Fruit fly (Drosophila melanogaster) whole organism, embryonic: ENCODE measurements around the gene nkt.
A peak's percentile ranks its signal among the peaks of the same experiment; 100 is the strongest.

Experiments used
- Adf1 ChIP-seq: fragments of 200-800 bp; sonication (Bioruptor generic); IDR thresholded peaks from 2 replicates; pipeline ENCODE4 v1.3.6; 2022; ENCODE audit warnings: missing biosample characterization, missing genetic modification characterization
- CG10431 ChIP-seq: fragments of 200-800 bp; sonication (Bioruptor generic); optimal IDR thresholded peaks from 3 replicates; lab custom pipeline; 2018; ENCODE audit warnings: missing biosample characterization, mild to moderate bottlenecking, missing genetic modification characterization
- CG10543 ChIP-seq: fragments of 200-800 bp; sonication (Bioruptor generic); optimal IDR thresholded peaks from 3 replicates; lab custom pipeline; 2017; ENCODE audit warnings: missing biosample characterization, mild to moderate bottlenecking, missing genetic modification characterization, moderate library complexity
- CG10565 ChIP-seq: fragments of 200-800 bp; sonication (Bioruptor generic); optimal IDR thresholded peaks from 3 replicates; lab custom pipeline; 2016; ENCODE audit warnings: missing biosample characterization, mild to moderate bottlenecking, missing genetic modification characterization
- CG11085 ChIP-seq: fragments of 200-800 bp; sonication (Bioruptor generic); IDR thresholded peaks from 2 replicates; pipeline ENCODE4 v1.3.6; 2022; ENCODE audit warnings: missing biosample characterization, missing genetic modification characterization
- CG12236 ChIP-seq: fragments of 200-800 bp; sonication (Bioruptor generic); optimal IDR thresholded peaks from 2 replicates; lab custom pipeline; 2016; ENCODE audit warnings: missing biosample characterization, missing genetic modification characterization
- CG13296 ChIP-seq: fragments of 200-800 bp; sonication (Bioruptor generic); optimal IDR thresholded peaks from 3 replicates; lab custom pipeline; 2018; ENCODE audit warnings: missing biosample characterization, mild to moderate bottlenecking, missing genetic modification characterization
- CG14014 ChIP-seq: fragments of 200-800 bp; sonication (Bioruptor generic); IDR thresholded peaks from 2 replicates; pipeline ENCODE4 v1.3.6; 2022; ENCODE audit warnings: missing biosample characterization, missing genetic modification characterization
- CG15696 ChIP-seq: fragments of 200-800 bp; sonication (Bioruptor generic); optimal IDR thresholded peaks from 2 replicates; lab custom pipeline; 2019; ENCODE audit warnings: missing biosample characterization, mild to moderate bottlenecking, missing genetic modification characterization, moderate library complexity
- CG1647 ChIP-seq: fragments of 200-800 bp; sonication (Bioruptor generic); optimal IDR thresholded peaks from 3 replicates; lab custom pipeline; 2016; ENCODE audit warnings: missing biosample characterization, missing genetic modification characterization
- CG16815 ChIP-seq: fragments of 200-800 bp; sonication (Bioruptor generic); optimal IDR thresholded peaks from 3 replicates; lab custom pipeline; 2017; ENCODE audit warnings: missing biosample characterization, mild to moderate bottlenecking, missing genetic modification characterization
- CG17829 ChIP-seq: fragments of 200-800 bp; optimal IDR thresholded peaks from 2 replicates; lab custom pipeline; 2019; ENCODE audit warnings: missing biosample characterization, mild to moderate bottlenecking, missing genetic modification characterization, moderate library complexity
- CG30403 ChIP-seq: fragments of 200-800 bp; sonication (Bioruptor generic); optimal IDR thresholded peaks from 3 replicates; lab custom pipeline; 2016; ENCODE audit warnings: missing biosample characterization, missing genetic modification characterization
- CG5180 ChIP-seq: fragments of 200-800 bp; sonication (Bioruptor generic); optimal IDR thresholded peaks from 3 replicates; lab custom pipeline; 2017; ENCODE audit warnings: missing biosample characterization, missing genetic modification characterization, mild to moderate bottlenecking, moderate library complexity, missing genetic modification reagents
- CG7928 ChIP-seq: fragments of 200-800 bp; sonication (Bioruptor generic); optimal IDR thresholded peaks from 2 replicates; lab custom pipeline; 2017; ENCODE audit warnings: missing biosample characterization, mild to moderate bottlenecking, missing genetic modification characterization
- CG7963 ChIP-seq: fragments of 200-800 bp; sonication (Bioruptor generic); IDR thresholded peaks from 3 replicates; pipeline ENCODE4 v1.3.6; 2022; ENCODE audit warnings: missing biosample characterization, missing genetic modification characterization; ENCODE audit not compliant: partially characterized antibody
- CG9437 ChIP-seq: fragments of 200-800 bp; sonication (Bioruptor generic); optimal IDR thresholded peaks from 2 replicates; lab custom pipeline; 2018; ENCODE audit warnings: missing biosample characterization, mild to moderate bottlenecking, missing genetic modification characterization
- CG9609 ChIP-seq: fragments of 200-800 bp; sonication (Bioruptor generic); optimal IDR thresholded peaks from 3 replicates; lab custom pipeline; 2016; ENCODE audit warnings: missing biosample characterization, missing genetic modification characterization
- CTCF ChIP-seq: fragments of 200-800 bp; sonication (Bioruptor generic); optimal IDR thresholded peaks from 2 replicates; lab custom pipeline; 2017; ENCODE audit warnings: missing biosample characterization, mild to moderate bottlenecking, missing genetic modification characterization, moderate library complexity
- Drgx ChIP-seq: fragments of 200-800 bp; sonication (Bioruptor generic); IDR thresholded peaks from 2 replicates; pipeline ENCODE4 v1.3.6; 2022; ENCODE audit warnings: missing biosample characterization, missing genetic modification characterization
- Fer2 ChIP-seq: fragments of 200-800 bp; sonication (Bioruptor generic); optimal IDR thresholded peaks from 2 replicates; lab custom pipeline; 2018; ENCODE audit warnings: missing biosample characterization, mild to moderate bottlenecking, missing genetic modification characterization, moderate library complexity
- H15 ChIP-seq: fragments of 200-800 bp; sonication (Bioruptor generic); IDR thresholded peaks from 3 replicates; pipeline ENCODE4 v1.3.6; 2022; ENCODE audit warnings: missing biosample characterization, missing genetic modification characterization
- HLH54F ChIP-seq: fragments of 200-800 bp; sonication (Bioruptor generic); optimal IDR thresholded peaks from 3 replicates; lab custom pipeline; 2016; ENCODE audit warnings: missing biosample characterization, missing genetic modification characterization
- Jarid2 ChIP-seq: fragments of 200-800 bp; sonication (Bioruptor generic); optimal IDR thresholded peaks from 3 replicates; lab custom pipeline; 2017; ENCODE audit warnings: mild to moderate bottlenecking, missing biosample characterization, missing genetic modification reagents, missing genetic modification characterization
- MTF-1 ChIP-seq: fragments of 200-800 bp; sonication (Bioruptor generic); optimal IDR thresholded peaks from 2 replicates; lab custom pipeline; 2018; ENCODE audit warnings: missing biosample characterization, mild to moderate bottlenecking, missing genetic modification characterization, borderline replicate concordance
- NC2α ChIP-seq: fragments of 200-800 bp; sonication (Bioruptor generic); optimal IDR thresholded peaks from 2 replicates; lab custom pipeline; 2016; ENCODE audit warnings: missing biosample characterization, missing genetic modification characterization
- Neu2 ChIP-seq: fragments of 200-800 bp; sonication (Bioruptor generic); optimal IDR thresholded peaks from 3 replicates; lab custom pipeline; 2016; ENCODE audit warnings: missing biosample characterization, missing genetic modification characterization, borderline replicate concordance
- PHDP ChIP-seq: fragments of 200-800 bp; sonication (Bioruptor generic); optimal IDR thresholded peaks from 3 replicates; lab custom pipeline; 2018; ENCODE audit warnings: missing biosample characterization, mild to moderate bottlenecking, missing genetic modification characterization, moderate library complexity
- Pdp1 ChIP-seq, 2 experiments: fragments of 200-800 bp; sonication (Bioruptor generic); optimal IDR thresholded peaks; 3 replicates each; lab custom pipeline; 2016; ENCODE audit warnings: missing biosample characterization in 2 of 2, missing genetic modification characterization in 2 of 2, mild to moderate bottlenecking in 1 of 2, moderate library complexity in 1 of 2
- Ravus ChIP-seq: fragments of 200-800 bp; sonication (Bioruptor generic); IDR thresholded peaks from 2 replicates; pipeline ENCODE4 v1.3.6; 2022; ENCODE audit warnings: missing biosample characterization, missing genetic modification characterization
- aop ChIP-seq: fragments of 200-800 bp; sonication (Bioruptor generic); IDR thresholded peaks from 2 replicates; pipeline ENCODE4 v1.3.6; 2022; ENCODE audit warnings: missing biosample characterization, missing genetic modification characterization
- chinmo ChIP-seq: fragments of 200-800 bp; sonication (Bioruptor generic); IDR thresholded peaks from 4 replicates; pipeline ENCODE4 v1.3.6; 2022; ENCODE audit warnings: missing biosample characterization, missing genetic modification characterization; ENCODE audit not compliant: partially characterized antibody
- ci ChIP-seq: fragments of 200-800 bp; sonication (Bioruptor generic); IDR thresholded peaks from 3 replicates; pipeline ENCODE4 v1.3.6; 2022; ENCODE audit warnings: missing biosample characterization, missing genetic modification characterization
- cwo ChIP-seq: fragments of 200-800 bp; sonication (Bioruptor generic); optimal IDR thresholded peaks from 3 replicates; lab custom pipeline; 2017; ENCODE audit warnings: missing biosample characterization, missing genetic modification characterization, mild to moderate bottlenecking, moderate library complexity, missing genetic modification reagents
- da ChIP-seq: fragments of 200-800 bp; sonication (Bioruptor generic); optimal IDR thresholded peaks from 2 replicates; lab custom pipeline; 2016; ENCODE audit warnings: missing biosample characterization, missing genetic modification characterization
- emc ChIP-seq: fragments of 200-800 bp; sonication (Bioruptor generic); optimal IDR thresholded peaks from 2 replicates; lab custom pipeline; 2016; ENCODE audit warnings: missing biosample characterization, missing genetic modification characterization
- ewg ChIP-seq: fragments of 200-800 bp; sonication (Bioruptor generic); optimal IDR thresholded peaks from 3 replicates; lab custom pipeline; 2017; ENCODE audit warnings: mild to moderate bottlenecking, missing biosample characterization, missing genetic modification reagents, missing genetic modification characterization
- gcm2 ChIP-seq: fragments of 200-800 bp; sonication (Bioruptor generic); optimal IDR thresholded peaks from 2 replicates; lab custom pipeline; 2016; ENCODE audit warnings: missing biosample characterization, missing genetic modification characterization
- jumu ChIP-seq: fragments of 200-800 bp; sonication (Bioruptor generic); optimal IDR thresholded peaks from 3 replicates; lab custom pipeline; 2016; ENCODE audit warnings: missing biosample characterization, missing genetic modification characterization
- luna ChIP-seq: fragments of 200-800 bp; sonication (Bioruptor generic); optimal IDR thresholded peaks from 2 replicates; lab custom pipeline; 2016; ENCODE audit warnings: missing biosample characterization, missing genetic modification characterization
- mld ChIP-seq: fragments of 200-800 bp; sonication (Bioruptor generic); IDR thresholded peaks from 3 replicates; pipeline ENCODE4 v1.3.6; 2022; ENCODE audit warnings: missing biosample characterization, missing genetic modification characterization; ENCODE audit not compliant: partially characterized antibody
- nerfin-1 ChIP-seq: fragments of 200-800 bp; sonication (Bioruptor generic); optimal IDR thresholded peaks from 3 replicates; lab custom pipeline; 2019; ENCODE audit warnings: missing biosample characterization, mild to moderate bottlenecking, missing genetic modification characterization, moderate library complexity
- onecut ChIP-seq: fragments of 200-800 bp; sonication (Bioruptor generic); IDR thresholded peaks from 2 replicates; pipeline ENCODE4 v1.3.6; 2022; ENCODE audit warnings: missing biosample characterization, missing genetic modification characterization
- ranshi ChIP-seq: fragments of 200-800 bp; sonication (Bioruptor generic); IDR thresholded peaks from 2 replicates; pipeline ENCODE4 v1.3.6; 2022; ENCODE audit warnings: missing biosample characterization, missing genetic modification characterization
- sd ChIP-seq: fragments of 200-800 bp; sonication (Bioruptor generic); optimal IDR thresholded peaks from 3 replicates; lab custom pipeline; 2018; ENCODE audit warnings: missing biosample characterization, mild to moderate bottlenecking, missing genetic modification characterization, moderate library complexity
- ssp ChIP-seq: fragments of 200-800 bp; sonication (Bioruptor generic); IDR thresholded peaks from 2 replicates; pipeline ENCODE4 v1.3.6; 2022; ENCODE audit warnings: missing biosample characterization, missing genetic modification characterization
- sug ChIP-seq: fragments of 200-800 bp; optimal IDR thresholded peaks from 2 replicates; lab custom pipeline; 2019; ENCODE audit warnings: missing biosample characterization, mild to moderate bottlenecking, missing genetic modification characterization, moderate library complexity
- tgo ChIP-seq: fragments of 200-800 bp; sonication (Bioruptor generic); IDR thresholded peaks from 3 replicates; pipeline ENCODE4 v1.3.6; 2022; ENCODE audit warnings: missing biosample characterization, missing genetic modification characterization
- tna ChIP-seq: fragments of 200-800 bp; sonication (Bioruptor generic); IDR thresholded peaks from 2 replicates; pipeline ENCODE4 v1.3.6; 2022; ENCODE audit warnings: missing biosample characterization, missing genetic modification characterization; ENCODE audit not compliant: partially characterized antibody

The nkt gene

dm6 chr3L:11205608-11206336, 4.6 kb downstream of the nkt start, which contains the start of gene Plod (continued):
- TF ChIP-seq Pdp1 (GFP tag; optimal IDR thresholded peaks at IDR 0.05; lab: Kevin White, UChicago) (peak in 1 of 2 experiments; percentile 61), gcm2 (no peak), CG10565 (GFP tag; lab: Kevin White, UChicago) (no peak), chinmo (peak; percentile 73; the same call in 2 of the 4 replicates), CG1647 (peak; percentile 32), CG10543 (GFP tag; lab: Kevin White, UChicago) (peak; percentile 18), HLH54F (GFP tag; lab: Kevin White, UChicago) (peak; percentile 28), MTF-1 (GFP tag; lab: Kevin White, UChicago) (peak; percentile 45), H15 (no peak), CG15696 (peak; percentile 25), CG11085 (GFP tag; lab: Robert Waterston, UW) (peak; percentile 7; the same call in 1 of the 2 replicates), nerfin-1 (tag; lab: Kevin White, UChicago) (peak; percentile 22), tna (GFP tag; lab: Robert Waterston, UW) (no peak), CG30403 (peak; percentile 45), CG10431 (GFP tag; lab: Kevin White, UChicago) (peak; percentile 16), CTCF (GFP tag; lab: Kevin White, UChicago) (no peak), Drgx (GFP tag; lab: Robert Waterston, UW) (peak; percentile 61), aop (GFP tag; lab: Robert Waterston, UW) (no peak), emc (no peak), sug (tag; lab: Kevin White, UChicago) (peak; percentile 30), Adf1 (GFP tag; lab: Robert Waterston, UW) (no peak; the same call in 1 of the 2 replicates), Jarid2 (GFP tag; lab: Kevin White, UChicago) (peak; percentile 88), CG12236 (no peak), CG17829 (tag; lab: Kevin White, UChicago) (peak; percentile 67), ssp (peak; percentile 97), ewg (GFP tag; lab: Kevin White, UChicago) (peak; percentile 18), CG14014 (GFP tag; lab: Robert Waterston, UW) (no peak), onecut (peak; percentile 32), Ravus (GFP tag; lab: Robert Waterston, UW) (no peak), Fer2 (tag; lab: Kevin White, UChicago) (no peak), jumu (GFP tag; lab: Kevin White, UChicago) (no peak), luna (GFP tag; lab: Kevin White, UChicago) (no peak), cwo (GFP tag; lab: Kevin White, UChicago) (no peak), CG7963 (peak; percentile 17; the same call in 1 of the 3 replicates), sd (tag; lab: Kevin White, UChicago) (peak; percentile 29), tgo (GFP tag; lab: Robert Waterston, UW) (peak; percentile 59), CG16815 (GFP tag; lab: Kevin White, UChicago) (no peak), CG5180 (GFP tag; lab: Kevin White, UChicago) (peak; percentile 41), mld (GFP tag; lab: Robert Waterston, UW) (no peak), CG13296 (GFP tag; lab: Kevin White, UChicago) (peak; percentile 35), ranshi (peak; percentile 46; the same call in 1 of the 2 replicates), da (GFP tag; lab: Kevin White, UChicago) (no peak), CG9437 (no peak), CG7928 (GFP tag; lab: Kevin White, UChicago) (peak; percentile 9), ci (GFP tag; lab: Robert Waterston, UW) (peak; percentile 76; the same call in 2 of the 3 replicates), PHDP (tag; lab: Kevin White, UChicago) (peak; percentile 67), Neu2 (GFP tag; lab: Kevin White, UChicago) (no peak), CG9609 (GFP tag; lab: Kevin White, UChicago) (no peak), NC2α (GFP tag; lab: Kevin White, UChicago) (peak; percentile 40)
